Fruit fly (Drosophila melanogaster): ENCODE results near the gene Imp.

- TF ChIP-seq toe (GFP tag; optimal IDR thresholded peaks at IDR 0.05) (no peak), kay (GFP tag; ENCODE audit: borderline replicate concordance) (no peak), CG11617 (GFP tag; optimal IDR thresholded peaks at IDR 0.05) (peak; percentile 37), CG33017 (tag; optimal IDR thresholded peaks at IDR 0.05) (no peak), Crg-1 (GFP tag; optimal IDR thresholded peaks at IDR 0.05) (no peak)
Measured at dm6 chrX:10841717-10842255, 17.7 kb upstream of the Imp start, which contains the start of gene CG15209.

All from whole organism, adult.